Worm (Caenorhabditis elegans): ENCODE results near the gene ZK177.2.

ZK177.2 gene

ce11 chrII:5551517-5551916, 32.5 kb downstream of the ZK177.2 start, which contains the start of gene C17C3.5:
Gene C17C3.5 (plus strand): TSS chrII:5551817.
- no peak for TF ChIP-seq unc-30 (tag; optimal IDR thresholded peaks at IDR 0.05)
- TF ChIP-seq ceh-90 (tag; optimal IDR thresholded peaks at IDR 0.05) = no peak
- TF ChIP-seq dpl-1 (GFP tag; optimal IDR thresholded peaks at IDR 0.05) = no peak
- no peak for TF ChIP-seq tbx-2 (tag; optimal IDR thresholded peaks at IDR 0.05)
- TF ChIP-seq sox-4 (tag; optimal IDR thresholded peaks at IDR 0.05) = no peak
- no peak for TF ChIP-seq rnt-1 (tag; optimal IDR thresholded peaks at IDR 0.05)
- no peak for TF ChIP-seq Y116A8C.19 (tag; optimal IDR thresholded peaks at IDR 0.05; ENCODE audit: borderline replicate concordance)
- no peak for TF ChIP-seq unc-62 (GFP tag; optimal IDR thresholded peaks at IDR 0.05)
- TF ChIP-seq lsy-2 (tag; optimal IDR thresholded peaks at IDR 0.05) = no peak
- TF ChIP-seq hlh-17 (GFP tag; optimal IDR thresholded peaks at IDR 0.05; ENCODE audit: borderline replicate concordance) = no peak
- TF ChIP-seq unc-86 (tag; optimal IDR thresholded peaks at IDR 0.05) = no peak
- TF ChIP-seq nhr-85 (tag) = no peak

- TF ChIP-seq nhr-71 (tag; optimal IDR thresholded peaks at IDR 0.05) = peak; percentile 18
- TF ChIP-seq dsc-1 (tag; optimal IDR thresholded peaks at IDR 0.05) = no peak
- TF ChIP-seq ceh-82 (tag; optimal IDR thresholded peaks at IDR 0.05) = no peak
- peak; percentile 31 for TF ChIP-seq pqm-1 (tag; optimal IDR thresholded peaks at IDR 0.05)
- no peak for TF ChIP-seq grh-1 (GFP tag; IDR thresholded peaks at IDR 0.05)
- TF ChIP-seq mab-9 (GFP tag; IDR thresholded peaks at IDR 0.05) = no peak
- no peak for TF ChIP-seq irx-1 (tag; optimal IDR thresholded peaks at IDR 0.05)
- no peak for TF ChIP-seq nhr-77 (tag; optimal IDR thresholded peaks at IDR 0.05)
- TF ChIP-seq ets-5 (GFP tag; IDR thresholded peaks at IDR 0.05) = no peak
- TF ChIP-seq aly-2 (tag; optimal IDR thresholded peaks at IDR 0.05) = no peak
- TF ChIP-seq F16B12.6 (tag; optimal IDR thresholded peaks at IDR 0.05) = no peak
- TF ChIP-seq nhr-90 (tag; optimal IDR thresholded peaks at IDR 0.05; ENCODE audit: poor library complexity) = peak; percentile 10
- TF ChIP-seq elt-2 (tag; optimal IDR thresholded peaks at IDR 0.05) = peak; percentile 98
- no peak for TF ChIP-seq lin-15B (tag; optimal IDR thresholded peaks at IDR 0.05)
- TF ChIP-seq zag-1 (tag; optimal IDR thresholded peaks at IDR 0.05) = no peak
- TF ChIP-seq unc-30 (tag; optimal IDR thresholded peaks at IDR 0.05) = no peak
- TF ChIP-seq nhr-12 (tag; optimal IDR thresholded peaks at IDR 0.05) = no peak
- TF ChIP-seq C16A3.4 (tag; optimal IDR thresholded peaks at IDR 0.05) = no peak
- TF ChIP-seq Y116A8C.19 (tag; optimal IDR thresholded peaks at IDR 0.05; ENCODE audit: borderline replicate concordance) = no peak
- peak; percentile 4 for TF ChIP-seq nhr-20 (tag; optimal IDR thresholded peaks at IDR 0.05)
- TF ChIP-seq sup-37 (GFP tag; optimal IDR thresholded peaks at IDR 0.05) = no peak
- TF ChIP-seq lsy-2 (tag; optimal IDR thresholded peaks at IDR 0.05) = no peak
- TF ChIP-seq unc-98 (GFP tag; IDR thresholded peaks at IDR 0.05) = no peak
- TF ChIP-seq rnt-1 (tag; optimal IDR thresholded peaks at IDR 0.05) = no peak
- no peak for TF ChIP-seq unc-62 (GFP tag; optimal IDR thresholded peaks at IDR 0.05)
- no peak for TF ChIP-seq vab-15 (tag; optimal IDR thresholded peaks at IDR 0.05)
- TF ChIP-seq nhr-28 (tag; optimal IDR thresholded peaks at IDR 0.05) = no peak
- no peak for TF ChIP-seq egl-13 (tag; optimal IDR thresholded peaks at IDR 0.05)
- peak in 1 of 2 experiments; percentile 30 for TF ChIP-seq lin-35 (GFP tag; optimal IDR thresholded peaks at IDR 0.05)
- TF ChIP-seq efl-1 (optimal IDR thresholded peaks at IDR 0.05) = no peak
- TF ChIP-seq efl-1 (GFP tag; optimal IDR thresholded peaks at IDR 0.05 in 1 of 2) = no peak
- no peak for TF ChIP-seq nhr-237 (tag; optimal IDR thresholded peaks at IDR 0.05)
- TF ChIP-seq nhr-19 (GFP tag; conservative IDR thresholded peaks at IDR 0.05) = no peak
Measured at ce11 chrII:5553531-5553930, 34.5 kb downstream of the ZK177.2 start.

- TF ChIP-seq lsy-2 (tag; optimal IDR thresholded peaks at IDR 0.05) = no peak
- TF ChIP-seq ets-5 (GFP tag; IDR thresholded peaks at IDR 0.05) = no peak
- TF ChIP-seq C34B4.2 (tag; optimal IDR thresholded peaks at IDR 0.05) = no peak
- TF ChIP-seq tbx-2 (tag; optimal IDR thresholded peaks at IDR 0.05) = no peak
- TF ChIP-seq unc-130 (tag; optimal IDR thresholded peaks at IDR 0.05) = no peak
- no peak for TF ChIP-seq snpc-4 (tag; optimal IDR thresholded peaks at IDR 0.05)
- TF ChIP-seq nhr-84 (tag; optimal IDR thresholded peaks at IDR 0.05) = no peak
- no peak for TF ChIP-seq aly-2 (tag; optimal IDR thresholded peaks at IDR 0.05)
- TF ChIP-seq rnt-1 (tag; optimal IDR thresholded peaks at IDR 0.05) = no peak
Measured at ce11 chrII:5554317-5554716, 35.3 kb downstream of the ZK177.2 start, which contains the start of gene ins-12. Gene ins-12 (plus strand): TSS chrII:5554617.
